Fruit fly (Drosophila melanogaster) whole organism, embryonic: ENCODE measurements around the gene CG14696.
A peak's percentile ranks its signal among the peaks of the same experiment; 100 is the strongest.

ENCODE experiments used
- B-H2 ChIP-seq: fragments of 200-800 bp; sonication (Bioruptor generic); optimal IDR thresholded peaks from 2 replicates; lab custom pipeline; 2018; ENCODE audit warnings: missing biosample characterization, mild to moderate bottlenecking, missing genetic modification characterization
- CG10209 ChIP-seq: fragments of 200-800 bp; sonication (Bioruptor generic); optimal IDR thresholded peaks from 3 replicates; lab custom pipeline; 2017; ENCODE audit warnings: missing biosample characterization, mild to moderate bottlenecking, missing genetic modification characterization, missing genetic modification reagents
- CG10366 ChIP-seq: fragments of 200-800 bp; sonication (Bioruptor generic); IDR thresholded peaks from 2 replicates; pipeline ENCODE4 v1.3.6; 2022; ENCODE audit warnings: missing biosample characterization, missing genetic modification characterization
- CG13424 ChIP-seq: fragments of 200-800 bp; sonication (Bioruptor generic); optimal IDR thresholded peaks from 2 replicates; lab custom pipeline; 2019; ENCODE audit warnings: missing biosample characterization, mild to moderate bottlenecking, missing genetic modification characterization, moderate library complexity
- CG13775 ChIP-seq: fragments of 200-800 bp; sonication (Bioruptor generic); optimal IDR thresholded peaks from 3 replicates; lab custom pipeline; 2017; ENCODE audit warnings: missing biosample characterization, mild to moderate bottlenecking, missing genetic modification characterization
- CG14441 ChIP-seq: fragments of 200-800 bp; sonication (Bioruptor generic); IDR thresholded peaks from 2 replicates; pipeline ENCODE4 v1.3.6; 2022; ENCODE audit warnings: missing biosample characterization, missing genetic modification characterization
- CG14667 ChIP-seq: fragments of 200-800 bp; sonication (Bioruptor generic); IDR thresholded peaks from 2 replicates; pipeline ENCODE4 v1.3.6; 2022; ENCODE audit warnings: missing biosample characterization, missing genetic modification characterization
- CG15269 ChIP-seq: fragments of 200-800 bp; sonication (Bioruptor generic); optimal IDR thresholded peaks from 2 replicates; lab custom pipeline; 2018; ENCODE audit warnings: missing biosample characterization, mild to moderate bottlenecking, missing genetic modification characterization, moderate library complexity
- CG16779 ChIP-seq: fragments of 200-800 bp; sonication (Bioruptor generic); IDR thresholded peaks from 2 replicates; pipeline ENCODE4 v1.3.6; 2022; ENCODE audit warnings: missing biosample characterization, missing genetic modification characterization
- CG1792 ChIP-seq: fragments of 200-800 bp; sonication (Bioruptor generic); optimal IDR thresholded peaks from 2 replicates; lab custom pipeline; 2016; ENCODE audit warnings: missing biosample characterization, missing genetic modification characterization
- CG2678 ChIP-seq: fragments of 200-800 bp; sonication (Bioruptor generic); optimal IDR thresholded peaks from 3 replicates; lab custom pipeline; 2019; ENCODE audit warnings: missing biosample characterization, mild to moderate bottlenecking, missing genetic modification characterization, moderate library complexity
- CG2889 ChIP-seq: fragments of 200-800 bp; sonication (Bioruptor generic); IDR thresholded peaks from 3 replicates; pipeline ENCODE4 v1.3.6; 2022; ENCODE audit warnings: missing biosample characterization, missing genetic modification characterization
- CG42726 ChIP-seq: fragments of 200-800 bp; sonication (Bioruptor generic); IDR thresholded peaks from 2 replicates; pipeline ENCODE4 v1.3.6; 2022; ENCODE audit warnings: missing biosample characterization, missing genetic modification characterization; ENCODE audit not compliant: partially characterized antibody
- CG6272 ChIP-seq: fragments of 200-800 bp; sonication (Bioruptor generic); IDR thresholded peaks from 2 replicates; pipeline ENCODE4 v1.3.6; 2022; ENCODE audit warnings: missing biosample characterization, missing genetic modification characterization
- CG7357 ChIP-seq: fragments of 200-800 bp; sonication (Bioruptor generic); IDR thresholded peaks from 3 replicates; pipeline ENCODE4 v1.3.6; 2022; ENCODE audit warnings: missing biosample characterization, missing genetic modification characterization
- CG7786 ChIP-seq: fragments of 200-800 bp; sonication (Bioruptor generic); optimal IDR thresholded peaks from 2 replicates; lab custom pipeline; 2016; ENCODE audit warnings: missing biosample characterization, missing genetic modification characterization
- CG7963 ChIP-seq: fragments of 200-800 bp; sonication (Bioruptor generic); IDR thresholded peaks from 3 replicates; pipeline ENCODE4 v1.3.6; 2022; ENCODE audit warnings: missing biosample characterization, missing genetic modification characterization; ENCODE audit not compliant: partially characterized antibody
- CG8359 ChIP-seq: fragments of 200-800 bp; sonication (Bioruptor generic); optimal IDR thresholded peaks from 2 replicates; lab custom pipeline; 2017; ENCODE audit warnings: missing biosample characterization, mild to moderate bottlenecking, missing genetic modification characterization, borderline replicate concordance
- CG8388 ChIP-seq: fragments of 200-800 bp; sonication (Bioruptor generic); optimal IDR thresholded peaks from 2 replicates; lab custom pipeline; 2019; ENCODE audit warnings: missing biosample characterization, mild to moderate bottlenecking, missing genetic modification characterization, moderate library complexity
- D ChIP-seq, 2 experiments: fragments of 200-800 bp in 1 of 2; fragments of >200 bp in 1 of 2; sonication (Bioruptor generic) in 1 of 2; optimal IDR thresholded peaks; 2 replicates in 1 of 2; 3 replicates in 1 of 2; lab custom pipeline; 2017; ENCODE audit warnings: mild to moderate bottlenecking in 1 of 2, missing biosample characterization in 1 of 2, missing genetic modification characterization in 1 of 2, missing genetic modification reagents in 1 of 2
- D19A ChIP-seq: fragments of 200-800 bp; optimal IDR thresholded peaks from 3 replicates; lab custom pipeline; 2019; ENCODE audit warnings: missing biosample characterization, mild to moderate bottlenecking, missing genetic modification characterization, moderate library complexity
- Ets65A ChIP-seq: fragments of 200-800 bp; sonication (Bioruptor generic); peaks from one replicate; lab custom pipeline; 2016; ENCODE audit warnings: missing biosample characterization, missing genetic modification characterization
- GATAe ChIP-seq: fragments of 200-800 bp; sonication (Bioruptor generic); conservative IDR thresholded peaks from 2 replicates; pipeline ENCODE4 v1.3.6; 2022; ENCODE audit warnings: missing biosample characterization, missing genetic modification characterization
- HHEX ChIP-seq: fragments of 200-800 bp; sonication (Bioruptor generic); optimal IDR thresholded peaks from 3 replicates; lab custom pipeline; 2017; ENCODE audit warnings: missing biosample characterization, mild to moderate bottlenecking, missing genetic modification characterization, missing genetic modification reagents
- HLHmδ ChIP-seq: fragments of 200-800 bp; sonication (Bioruptor generic); optimal IDR thresholded peaks from 2 replicates; lab custom pipeline; 2018; ENCODE audit warnings: missing biosample characterization, mild to moderate bottlenecking, missing genetic modification characterization, moderate library complexity
- HmgD ChIP-seq: fragments of 200-800 bp; sonication (Bioruptor generic); optimal IDR thresholded peaks from 3 replicates; lab custom pipeline; 2016; ENCODE audit warnings: missing biosample characterization, missing genetic modification characterization
- MBD-R2 ChIP-seq: fragments of 200-800 bp; sonication (Bioruptor generic); IDR thresholded peaks from 2 replicates; pipeline ENCODE4 v1.3.6; 2022; ENCODE audit warnings: missing biosample characterization, missing genetic modification characterization
- MTF-1 ChIP-seq: fragments of 200-800 bp; sonication (Bioruptor generic); optimal IDR thresholded peaks from 2 replicates; lab custom pipeline; 2018; ENCODE audit warnings: missing biosample characterization, mild to moderate bottlenecking, missing genetic modification characterization, borderline replicate concordance
- Side ChIP-seq: fragments of 200-800 bp; sonication (Bioruptor generic); optimal IDR thresholded peaks from 2 replicates; lab custom pipeline; 2016; ENCODE audit warnings: missing biosample characterization, missing genetic modification characterization
- TFAM ChIP-seq: fragments of 200-800 bp; sonication (Bioruptor generic); optimal IDR thresholded peaks from 2 replicates; lab custom pipeline; 2017; ENCODE audit warnings: missing biosample characterization, missing genetic modification characterization, inconsistent platforms
- amos ChIP-seq: fragments of 200-800 bp; sonication (Bioruptor generic); IDR thresholded peaks from 2 replicates; pipeline ENCODE4 v1.3.6; 2022; ENCODE audit warnings: missing biosample characterization, missing genetic modification characterization; ENCODE audit not compliant: partially characterized antibody
- cwo ChIP-seq: fragments of 200-800 bp; sonication (Bioruptor generic); optimal IDR thresholded peaks from 3 replicates; lab custom pipeline; 2017; ENCODE audit warnings: missing biosample characterization, missing genetic modification characterization, mild to moderate bottlenecking, moderate library complexity, missing genetic modification reagents
- dan ChIP-seq: fragments of 200-800 bp; sonication (Bioruptor generic); IDR thresholded peaks from 2 replicates; pipeline ENCODE4 v1.3.6; 2022; ENCODE audit warnings: missing biosample characterization, missing genetic modification characterization
- ftz-f1 ChIP-seq: fragments of 200-800 bp; sonication (Bioruptor generic); optimal IDR thresholded peaks from 2 replicates; lab custom pipeline; 2016; ENCODE audit warnings: missing biosample characterization, missing genetic modification characterization
- hbn ChIP-seq: fragments of 200-800 bp; sonication (Bioruptor generic); IDR thresholded peaks from 2 replicates; pipeline ENCODE4 v1.3.6; 2022; ENCODE audit warnings: missing biosample characterization, missing genetic modification characterization; ENCODE audit not compliant: partially characterized antibody
- lola ChIP-seq, 3 experiments: fragments of >200 bp in 2 of 3; fragments of 200-800 bp in 1 of 3; sonication (Bioruptor generic) in 1 of 3; optimal IDR thresholded peaks; 2 replicates each; lab custom pipeline; 2017 to 2019; ENCODE audit warnings: missing biosample characterization in 3 of 3, missing genetic modification characterization in 3 of 3, mild to moderate bottlenecking in 1 of 3, moderate library complexity in 1 of 3
- lov ChIP-seq, 2 experiments: fragments of 200-800 bp in 1 of 2; fragments of >200 bp in 1 of 2; sonication (Bioruptor generic) in 1 of 2; IDR thresholded peaks in 1 of 2; optimal IDR thresholded peaks in 1 of 2; 2 replicates in 1 of 2; 3 replicates in 1 of 2; pipeline versions ENCODE4 v1.3.6 to Lab custom; 2017 to 2022; ENCODE audit warnings: missing biosample characterization in 1 of 2, missing genetic modification characterization in 1 of 2
- mld ChIP-seq: fragments of 200-800 bp; sonication (Bioruptor generic); IDR thresholded peaks from 3 replicates; pipeline ENCODE4 v1.3.6; 2022; ENCODE audit warnings: missing biosample characterization, missing genetic modification characterization; ENCODE audit not compliant: partially characterized antibody
- nerfin-1 ChIP-seq: fragments of 200-800 bp; sonication (Bioruptor generic); optimal IDR thresholded peaks from 3 replicates; lab custom pipeline; 2019; ENCODE audit warnings: missing biosample characterization, mild to moderate bottlenecking, missing genetic modification characterization, moderate library complexity
- org-1 ChIP-seq: fragments of 200-800 bp; sonication (Bioruptor generic); optimal IDR thresholded peaks from 2 replicates; lab custom pipeline; 2017; ENCODE audit warnings: missing biosample characterization, missing genetic modification characterization
- peb ChIP-seq: fragments of 200-800 bp; sonication (Bioruptor generic); IDR thresholded peaks from 2 replicates; pipeline ENCODE4 v1.3.6; 2022; ENCODE audit warnings: missing biosample characterization, missing genetic modification characterization
- psq ChIP-seq: fragments of 200-800 bp; sonication (Bioruptor generic); optimal IDR thresholded peaks from 2 replicates; lab custom pipeline; 2017; ENCODE audit warnings: missing biosample characterization, missing genetic modification characterization
- repo ChIP-seq: fragments of 200-800 bp; sonication (Bioruptor generic); optimal IDR thresholded peaks from 2 replicates; lab custom pipeline; 2016; ENCODE audit warnings: missing biosample characterization, missing genetic modification characterization
- sug ChIP-seq: fragments of 200-800 bp; optimal IDR thresholded peaks from 2 replicates; lab custom pipeline; 2019; ENCODE audit warnings: missing biosample characterization, mild to moderate bottlenecking, missing genetic modification characterization, moderate library complexity
- tin ChIP-seq: fragments of 200-800 bp; sonication (Bioruptor generic); optimal IDR thresholded peaks from 3 replicates; lab custom pipeline; 2016; ENCODE audit warnings: missing biosample characterization, missing genetic modification characterization
- trh ChIP-seq: fragments of 200-800 bp; sonication (Bioruptor generic); optimal IDR thresholded peaks from 2 replicates; lab custom pipeline; 2016; ENCODE audit warnings: missing biosample characterization, missing genetic modification characterization
- twi ChIP-seq: fragments of 200-800 bp; optimal IDR thresholded peaks from 2 replicates; lab custom pipeline; 2019; ENCODE audit warnings: missing biosample characterization, mild to moderate bottlenecking, missing genetic modification characterization, moderate library complexity
- yki ChIP-seq: fragments of >200 bp; optimal IDR thresholded peaks from 3 replicates; lab custom pipeline; 2018

The CG14696 gene

DNA sequence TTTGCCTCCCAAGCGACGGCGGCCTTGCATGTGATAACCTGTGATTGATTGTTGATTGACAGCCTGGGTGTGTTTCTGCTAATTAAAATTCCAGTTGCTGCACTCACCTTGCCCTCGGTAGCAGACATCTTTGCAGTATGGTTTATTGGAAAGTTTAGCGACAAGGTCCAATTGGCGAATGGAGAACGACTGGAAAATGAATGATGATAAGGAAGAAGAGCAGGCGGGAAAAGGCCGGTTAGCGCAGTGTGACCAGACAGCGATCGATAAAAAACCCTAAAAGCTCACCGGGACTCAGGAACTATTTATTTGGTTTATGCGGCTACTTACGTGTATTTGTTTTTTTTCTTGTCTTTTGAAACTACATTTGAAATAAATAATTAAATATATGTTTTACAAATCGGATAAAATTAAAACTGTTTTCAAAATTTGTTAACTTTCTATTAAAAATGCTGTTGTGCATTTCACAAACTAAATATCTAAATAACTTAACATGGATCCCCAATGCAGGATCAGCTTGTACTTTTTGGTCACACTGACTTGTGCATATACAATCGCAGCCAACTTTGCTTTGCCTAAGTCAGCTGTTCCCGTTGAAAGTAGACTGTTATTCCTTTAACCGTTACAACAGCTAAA lies 12.5 kb downstream of the CG14696 start, which contains the start of gene Fdh (continued):
- TF ChIP-seq CG6272 (GFP tag; lab: Robert Waterston, UW) (no peak), CG14667 (GFP tag; lab: Robert Waterston, UW) (no peak), CG10209 (peak; percentile 44), trh (GFP tag; lab: Kevin White, UChicago) (no peak), ftz-f1 (GFP tag; lab: Kevin White, UChicago) (peak; percentile 55), CG2889 (GFP tag; lab: Robert Waterston, UW) (no peak), tin (GFP tag; lab: Kevin White, UChicago) (peak; percentile 55), mld (no peak), Side (GFP tag; lab: Kevin White, UChicago) (no peak), TFAM (GFP tag; lab: Kevin White, UChicago) (no peak), CG8359 (GFP tag; lab: Kevin White, UChicago) (no peak), CG7786 (no peak), Ets65A (peak; percentile 79), peb (GFP tag; lab: Robert Waterston, UW) (no peak), HHEX (GFP tag; lab: Kevin White, UChicago) (peak; percentile 66), MTF-1 (GFP tag; lab: Kevin White, UChicago) (peak; percentile 30), psq (GFP tag; lab: Kevin White, UChicago) (no peak), yki (no peak), D (optimal IDR thresholded peaks at IDR 0.05; lab: Kevin White, UChicago) (peak; percentile 3), D (GFP tag; optimal IDR thresholded peaks at IDR 0.05; lab: Kevin White, UChicago) (no peak), CG15269 (tag; lab: Kevin White, UChicago) (peak; percentile 67), CG14441 (GFP tag; lab: Robert Waterston, UW) (no peak), CG8388 (GFP tag; lab: Kevin White, UChicago) (peak; percentile 61), org-1 (peak; percentile 8), CG42726 (GFP tag; lab: Robert Waterston, UW) (no peak), HLHmδ (GFP tag; lab: Kevin White, UChicago) (peak; percentile 61), CG10366 (GFP tag; lab: Robert Waterston, UW) (peak; percentile 39), CG2678 (tag; lab: Kevin White, UChicago) (peak; percentile 67), sug (peak; percentile 26), B-H2 (GFP tag; lab: Kevin White, UChicago) (peak; percentile 5), cwo (GFP tag; lab: Kevin White, UChicago) (peak; percentile 22), lov (optimal IDR thresholded peaks at IDR 0.05; lab: Kevin White, UChicago) (no peak), lov (GFP tag; IDR thresholded peaks at IDR 0.05; lab: Robert Waterston, UW) (0 out of 3 replicates have a peak, but pooled peaks have one; percentile 59), lola (GFP tag; optimal IDR thresholded peaks at IDR 0.05; lab: Kevin White, UChicago) (peak in 1 of 3 experiments; percentile 81), GATAe (GFP tag; lab: Robert Waterston, UW) (no peak), HmgD (GFP tag; lab: Kevin White, UChicago) (no peak), nerfin-1 (tag; lab: Kevin White, UChicago) (peak; percentile 68), CG13424 (peak; percentile 73), CG16779 (GFP tag; lab: Robert Waterston, UW) (no peak), CG7963 (GFP tag; lab: Robert Waterston, UW) (no peak), CG7357 (no peak), D19A (tag; lab: Kevin White, UChicago) (peak; percentile 36), twi (tag; lab: Kevin White, UChicago) (peak; percentile 47), repo (peak; percentile 0), MBD-R2 (GFP tag; lab: Robert Waterston, UW) (peak; percentile 22; the same call in 1 of the 2 replicates), amos (no peak), dan (GFP tag; lab: Robert Waterston, UW) (no peak), CG13775 (GFP tag; lab: Kevin White, UChicago) (peak; percentile 80), hbn (GFP tag; lab: Robert Waterston, UW) (no peak), CG1792 (GFP tag; lab: Kevin White, UChicago) (peak; percentile 10)
